Worm (Caenorhabditis elegans): ENCODE results near the gene clec-185.
A peak's percentile ranks its signal among the peaks of the same experiment; 100 is the strongest.

Gene clec-185

DNA sequence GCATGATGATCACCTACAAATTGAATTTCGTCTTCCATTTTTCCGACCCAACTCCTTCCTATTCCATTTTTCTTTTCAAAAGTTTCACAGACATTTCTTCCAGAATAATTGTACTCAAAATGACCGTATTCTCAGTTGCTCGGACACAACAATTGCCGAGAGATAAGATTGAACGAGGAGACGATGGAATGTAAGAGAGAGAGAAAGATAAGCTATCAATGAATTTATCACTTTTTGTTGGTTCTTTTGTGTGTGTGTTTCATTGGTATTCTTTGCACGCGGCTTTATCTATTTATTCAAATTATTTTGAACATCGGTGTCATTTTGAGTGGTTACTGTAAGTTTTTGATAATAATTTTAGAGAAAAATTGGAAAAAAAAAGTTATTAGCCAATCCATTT, 18.0 kb upstream of the clec-185 start, which contains the start of gene ugt-65:
ugt-65 (plus strand) TSS at position 229 of the 400 bp plus-strand sequence.
- TF ChIP-seq elt-2 (tag; optimal IDR thresholded peaks at IDR 0.05) (peak; percentile 86), ref-2 (tag; optimal IDR thresholded peaks at IDR 0.05) (no peak)

DNA sequence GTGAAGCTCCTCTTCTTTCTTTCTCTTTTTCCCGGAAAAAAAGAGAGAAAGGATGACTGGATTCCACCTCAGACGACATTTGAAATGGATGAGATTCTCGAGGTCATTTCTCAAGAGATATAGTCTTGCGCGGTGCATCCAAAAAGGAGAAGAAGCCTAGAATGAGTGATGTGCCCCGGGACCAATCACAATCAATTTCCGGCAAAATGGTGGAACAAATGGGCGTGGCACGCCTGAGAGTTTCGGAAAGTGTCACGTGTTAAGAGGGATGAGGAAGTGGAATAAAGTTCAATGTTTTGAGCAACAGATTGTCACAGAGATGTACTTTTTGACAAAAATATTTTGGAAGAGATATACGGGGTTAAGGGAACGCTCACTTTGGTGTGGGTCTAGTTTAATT, 12.9 kb upstream of the clec-185 start:
- no peak for TF ChIP-seq gmeb-2 (tag; optimal IDR thresholded peaks at IDR 0.05)
- no peak for TF ChIP-seq ceh-6 (GFP tag; optimal IDR thresholded peaks at IDR 0.05)
- no peak for TF ChIP-seq ttx-3 (tag; optimal IDR thresholded peaks at IDR 0.05)
- no peak for TF ChIP-seq ahr-1 (tag; optimal IDR thresholded peaks at IDR 0.05)
- TF ChIP-seq elt-2 (tag; optimal IDR thresholded peaks at IDR 0.05): no peak
- TF ChIP-seq dmd-4 (tag; optimal IDR thresholded peaks at IDR 0.05; ENCODE audit: borderline replicate concordance): no peak
- TF ChIP-seq ceh-31 (tag; optimal IDR thresholded peaks at IDR 0.05): no peak
- no peak for TF ChIP-seq unc-86 (tag; optimal IDR thresholded peaks at IDR 0.05)
- no peak for TF ChIP-seq fkh-6 (tag; optimal IDR thresholded peaks at IDR 0.05)
- TF ChIP-seq fkh-10 (GFP tag; optimal IDR thresholded peaks at IDR 0.05): no peak
- no peak for TF ChIP-seq K02D7.2 (tag; optimal IDR thresholded peaks at IDR 0.05)
- no peak for TF ChIP-seq sox-2 (GFP tag; IDR thresholded peaks at IDR 0.05)

DNA sequence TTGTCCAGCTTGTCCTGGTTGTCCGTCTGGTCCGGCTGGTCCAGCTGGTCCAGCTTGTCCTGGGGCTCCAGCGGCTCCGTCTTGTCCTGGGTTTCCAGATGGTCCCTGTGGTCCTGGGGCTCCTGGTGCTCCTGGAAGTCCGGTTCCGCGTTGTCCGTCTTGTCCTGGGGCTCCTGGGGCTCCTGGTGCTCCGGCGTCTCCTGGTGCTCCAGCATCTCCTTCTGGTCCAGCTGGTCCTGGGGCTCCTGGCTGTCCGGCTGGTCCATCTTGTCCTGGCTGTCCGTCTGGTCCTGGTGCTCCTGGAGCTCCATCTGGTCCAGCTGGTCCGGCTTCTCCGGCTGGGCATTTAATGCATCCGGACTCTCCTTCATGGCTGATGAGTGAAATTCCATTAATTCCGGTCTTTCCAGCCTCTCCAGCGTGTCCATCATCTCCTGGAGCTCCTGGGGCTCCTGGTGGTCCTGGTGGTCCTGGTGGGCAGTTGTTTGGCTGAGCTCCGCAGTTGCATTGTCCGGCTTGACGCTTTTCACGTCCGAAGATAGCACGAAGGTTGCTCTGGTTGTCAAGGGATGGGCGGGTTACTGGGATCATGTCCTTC, 10.7 kb upstream of the clec-185 start:
- no peak for TF ChIP-seq ahr-1 (tag; optimal IDR thresholded peaks at IDR 0.05)
- TF ChIP-seq K09A11.1 (tag; optimal IDR thresholded peaks at IDR 0.05; ENCODE audit: insufficient read depth): no peak
- no peak for TF ChIP-seq lin-11 (tag; optimal IDR thresholded peaks at IDR 0.05)
- no peak for TF ChIP-seq C38D4.7 (GFP tag; optimal IDR thresholded peaks at IDR 0.05)
- TF ChIP-seq C08G9.2 (tag; optimal IDR thresholded peaks at IDR 0.05): no peak
- TF ChIP-seq ttx-3 (tag; optimal IDR thresholded peaks at IDR 0.05): no peak
- TF ChIP-seq fkh-6 (tag; optimal IDR thresholded peaks at IDR 0.05): no peak
- TF ChIP-seq sox-2 (GFP tag; IDR thresholded peaks at IDR 0.05): no peak
- TF ChIP-seq hlh-13 (GFP tag; optimal IDR thresholded peaks at IDR 0.05): no peak
- TF ChIP-seq ceh-30 (tag; optimal IDR thresholded peaks at IDR 0.05): no peak
- no peak for TF ChIP-seq ceh-48 (tag; optimal IDR thresholded peaks at IDR 0.05)
- TF ChIP-seq F13H6.1 (tag; optimal IDR thresholded peaks at IDR 0.05): peak; percentile 25
- no peak for TF ChIP-seq ceh-6 (GFP tag; optimal IDR thresholded peaks at IDR 0.05)
- no peak for TF ChIP-seq gmeb-2 (tag; optimal IDR thresholded peaks at IDR 0.05)
- TF ChIP-seq nfya-1 (tag; optimal IDR thresholded peaks at IDR 0.05): no peak
- no peak for TF ChIP-seq ama-1 (optimal IDR thresholded peaks at IDR 0.05)
- TF ChIP-seq lim-6 (tag; optimal IDR thresholded peaks at IDR 0.05): no peak
- TF ChIP-seq T23F11.4 (GFP tag; optimal IDR thresholded peaks at IDR 0.05): no peak
- TF ChIP-seq unc-42 (tag; optimal IDR thresholded peaks at IDR 0.05): peak; percentile 0
- peak; percentile 78 for TF ChIP-seq ztf-16 (tag; optimal IDR thresholded peaks at IDR 0.05)
- TF ChIP-seq ceh-19 (GFP tag; optimal IDR thresholded peaks at IDR 0.05): no peak
- TF ChIP-seq tbx-2 (tag; optimal IDR thresholded peaks at IDR 0.05): no peak
- TF ChIP-seq ceh-14 (tag; optimal IDR thresholded peaks at IDR 0.05): no peak
- no peak for TF ChIP-seq ref-2 (tag; optimal IDR thresholded peaks at IDR 0.05)
- no peak for TF ChIP-seq unc-3 (GFP tag; conservative IDR thresholded peaks at IDR 0.05)
- no peak for TF ChIP-seq unc-3 (tag; optimal IDR thresholded peaks at IDR 0.05)
- TF ChIP-seq ceh-18 (tag; optimal IDR thresholded peaks at IDR 0.05): peak; percentile 30

- no peak for TF ChIP-seq hlh-6 (tag; optimal IDR thresholded peaks at IDR 0.05)
- TF ChIP-seq hlh-8 (tag; optimal IDR thresholded peaks at IDR 0.05): no peak
- TF ChIP-seq syd-9 (tag; optimal IDR thresholded peaks at IDR 0.05): no peak
- no peak for TF ChIP-seq eyg-1 (tag; optimal IDR thresholded peaks at IDR 0.05)
- no peak for TF ChIP-seq pag-3 (tag; optimal IDR thresholded peaks at IDR 0.05; ENCODE audit: borderline replicate concordance)
- TF ChIP-seq ceh-48 (tag; optimal IDR thresholded peaks at IDR 0.05): no peak
- TF ChIP-seq odd-2 (tag; optimal IDR thresholded peaks at IDR 0.05): no peak
These were observed 10.0 kb upstream of the clec-185 start, which contains the start of gene col-130 for ce11 chrIV:12428467-12428866. Gene col-130, minus strand, starts transcription at chrIV:12428516.

Data from whole organism, late embryonic.